Worm (Caenorhabditis elegans): ENCODE results near the gene try-11.

- TF ChIP-seq lsy-2 (tag; optimal IDR thresholded peaks at IDR 0.05) (no peak), nhr-90 (tag; optimal IDR thresholded peaks at IDR 0.05; ENCODE audit: poor library complexity) (peak; percentile 48), egl-27 (tag; optimal IDR thresholded peaks at IDR 0.05) (no peak), nhr-11 (tag; optimal IDR thresholded peaks at IDR 0.05) (no peak), nhr-237 (tag; optimal IDR thresholded peaks at IDR 0.05) (no peak), ztf-11 (tag; optimal IDR thresholded peaks at IDR 0.05) (no peak)
Measured at ce11 chrV:7435376-7436204, 15.9 kb upstream of the try-11 start, which contains the start of the genes ddo-2 and F25E5.8.

Data from whole organism, L1 larva.